Worm (Caenorhabditis elegans): Measurements from ENCODE around the gene K07F5.16.

- TF ChIP-seq klf-2 (GFP tag; conservative IDR thresholded peaks at IDR 0.05): no peak
- TF ChIP-seq ref-1 (GFP tag; conservative IDR thresholded peaks at IDR 0.05): no peak
These were observed 39.7 kb downstream of the K07F5.16 start, which contains the start of gene best-13 for ce11 chrIV:9903608-9904007.

Measured in whole organism, midembryonic.